Worm (Caenorhabditis elegans) whole organism, early embryonic: ENCODE measurements around the gene uggt-1.

ENCODE experiments used
- B0310.2 ChIP-seq: sonication (generic microtip); optimal IDR thresholded peaks from 2 replicates; lab custom pipeline; 2016; ENCODE audit warnings: mild to moderate bottlenecking, missing genetic modification characterization, missing compliant biosample characterization
- F13C5.2 ChIP-seq: sonication (generic microtip); optimal IDR thresholded peaks from 2 replicates; lab custom pipeline; 2017; ENCODE audit warnings: mild to moderate bottlenecking, missing genetic modification characterization, inconsistent platforms, missing compliant biosample characterization
- ama-1 ChIP-seq: fragments of 150-350 bp; optimal IDR thresholded peaks from 2 replicates; lab custom pipeline; 2014
- ceh-13 ChIP-seq: fragments of 200-800 bp; sonication (Bioruptor generic); optimal IDR thresholded peaks from 2 replicates; lab custom pipeline; 2018; ENCODE audit warnings: mild to moderate bottlenecking, missing genetic modification characterization, missing compliant biosample characterization
- ceh-36 ChIP-seq: sonication (generic microtip); optimal IDR thresholded peaks from 2 replicates; lab custom pipeline; 2016; ENCODE audit warnings: missing genetic modification characterization, inconsistent platforms, missing compliant biosample characterization
- ets-7 ChIP-seq: sonication (generic microtip); optimal IDR thresholded peaks from 2 replicates; lab custom pipeline; 2016; ENCODE audit warnings: missing genotype, missing genetic modification characterization, missing compliant biosample characterization
- flt-1 ChIP-seq: fragments of 200-800 bp; sonication (Bioruptor generic); IDR thresholded peaks from 2 replicates; pipeline ENCODE4 v1.3.6; 2022; ENCODE audit warnings: missing genetic modification characterization, missing compliant biosample characterization
- hmg-4 ChIP-seq: fragments of 200-800 bp; sonication (Bioruptor generic); optimal IDR thresholded peaks from 2 replicates; lab custom pipeline; 2018; ENCODE audit warnings: mild to moderate bottlenecking, missing genetic modification characterization, missing compliant biosample characterization
- hnd-1 ChIP-seq: sonication (generic microtip); optimal IDR thresholded peaks from 2 replicates; lab custom pipeline; 2016; ENCODE audit warnings: missing genetic modification characterization, missing compliant biosample characterization
- pes-1 ChIP-seq: fragments of 200-800 bp; sonication (Bioruptor generic); IDR thresholded peaks from 2 replicates; pipeline ENCODE4 v1.3.6; 2022; ENCODE audit warnings: missing genetic modification reagents, missing genetic modification characterization, missing compliant biosample characterization
- tbx-11 ChIP-seq: fragments of 200-800 bp; sonication (Bioruptor generic); IDR thresholded peaks from 2 replicates; pipeline ENCODE4 v1.3.6; 2022; ENCODE audit warnings: missing genetic modification characterization, missing compliant biosample characterization
- tbx-37 ChIP-seq: fragments of 200-800 bp; sonication (Bioruptor generic); conservative IDR thresholded peaks from 2 replicates; pipeline ENCODE4 v1.3.6; 2022; ENCODE audit warnings: missing genetic modification reagents, missing genetic modification characterization, missing compliant biosample characterization

DNA sequence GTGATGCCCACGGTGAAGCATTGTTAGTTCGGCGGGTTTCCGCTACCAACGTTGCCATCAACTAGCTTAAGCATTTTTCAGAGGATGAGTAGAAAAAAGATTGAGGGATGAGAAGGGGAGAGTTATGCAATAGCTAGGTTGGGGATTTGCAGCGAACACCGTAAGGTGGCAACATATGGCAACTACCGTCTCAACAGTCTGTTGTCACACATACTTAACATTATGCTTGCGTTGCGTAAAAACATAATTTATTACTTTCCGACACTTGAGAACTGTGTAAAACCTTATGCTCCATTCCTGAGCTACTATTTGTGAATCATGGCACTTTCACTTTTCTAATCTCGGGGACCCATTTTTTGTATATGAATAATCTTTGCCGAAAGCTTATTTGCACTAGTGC is 34.1 kb downstream of the uggt-1 start:
- no peak for TF ChIP-seq F13C5.2 (tag; lab: Kevin White, UChicago)
- TF ChIP-seq ceh-13, result no peak
- no peak for TF ChIP-seq pes-1 (GFP tag; lab: Robert Waterston, UW)
- no peak for TF ChIP-seq tbx-11 (GFP tag; lab: Robert Waterston, UW)
- no peak for TF ChIP-seq ets-7 (tag; lab: Kevin White, UChicago)
- no peak for TF ChIP-seq B0310.2
- TF ChIP-seq tbx-37 (GFP tag; lab: Robert Waterston, UW), result no peak
- TF ChIP-seq ama-1, result no peak
- TF ChIP-seq flt-1 (GFP tag; lab: Robert Waterston, UW), result no peak
- TF ChIP-seq hmg-4, result no peak
- TF ChIP-seq hnd-1 (tag; lab: Kevin White, UChicago), result no peak
- TF ChIP-seq ceh-36 (tag; lab: Kevin White, UChicago), result no peak
